Fruit fly (Drosophila melanogaster) ovary, adult (tissue): ENCODE measurements around the gene Rpp30.

ENCODE experiments used
- CG17801 ChIP-seq: fragments of 200-800 bp; optimal IDR thresholded peaks from 2 replicates; lab custom pipeline; 2019; ENCODE audit warnings: missing biosample characterization, mild to moderate bottlenecking, missing genetic modification characterization, moderate library complexity; ENCODE audit not compliant: partially characterized antibody

The Rpp30 gene

DNA sequence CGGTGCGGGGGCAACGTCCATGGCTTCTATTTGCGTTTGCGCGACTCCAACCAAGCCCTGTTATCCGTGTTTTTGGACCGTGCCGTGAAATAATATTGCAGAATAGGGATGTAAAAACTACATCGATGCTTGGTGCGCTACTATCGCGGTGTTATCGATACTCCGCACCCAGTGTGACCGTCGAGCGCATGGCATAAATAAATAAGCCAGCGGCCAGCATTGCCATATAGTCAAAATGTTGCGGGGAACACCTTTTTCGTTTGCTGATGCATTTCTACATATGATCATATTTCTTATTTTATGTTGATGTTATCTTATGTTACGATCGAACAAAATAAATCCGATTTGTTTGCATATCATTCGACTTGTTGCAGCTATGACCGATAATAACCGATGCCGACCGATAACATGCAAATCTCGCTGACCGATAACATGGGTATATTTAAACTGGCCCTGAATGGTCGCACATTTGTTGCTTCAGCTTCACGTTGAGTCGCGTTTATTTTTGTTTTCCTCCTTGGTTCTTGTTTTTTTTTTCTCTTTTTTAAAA is 25.0 kb upstream of the Rpp30 start, which contains the start of gene smo:
Gene smo, plus strand, starts transcription at position 461 of the 550 bp plus-strand sequence.
- no peak for TF ChIP-seq CG17801

- TF ChIP-seq CG17801 = peak; percentile 32
These were observed 21.4 kb upstream of the Rpp30 start, which contains the start of the genes mbm and CG11555 for dm6 chr2L:273603-274002. mbm (minus strand) TSS chr2L:273715. CG11555 (plus strand) TSS chr2L:273836.

- TF ChIP-seq CG17801 = peak; percentile 55
These were observed 19.4 kb upstream of the Rpp30 start, which contains the start of gene Dus1 for dm6 chr2L:271553-271952. Dus1 (minus strand) TSS chr2L:271744.

DNA sequence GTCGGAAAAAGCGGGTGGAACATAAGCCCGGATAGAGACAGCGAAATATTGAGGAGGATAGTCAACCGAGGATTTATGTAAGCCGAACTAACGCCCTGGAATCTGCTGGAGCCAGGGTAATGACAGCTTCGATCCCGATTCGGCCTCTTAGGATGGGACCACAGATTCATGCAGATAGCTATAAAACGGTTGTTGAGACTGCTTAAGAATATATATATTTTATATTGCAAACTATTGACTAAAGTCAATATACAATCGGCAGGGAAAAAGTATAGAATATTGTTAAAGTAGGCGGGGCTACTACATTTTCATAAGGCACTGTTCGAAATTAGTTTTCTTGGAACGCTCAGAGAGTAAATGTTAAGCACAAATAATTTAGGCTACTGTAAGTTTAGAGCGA is 16.6 kb upstream of the Rpp30 start, which contains the start of gene CG3345:
Gene CG3345, plus strand, starts transcription at position 301 of the 400 bp plus-strand sequence.
- TF ChIP-seq CG17801 = no peak

DNA sequence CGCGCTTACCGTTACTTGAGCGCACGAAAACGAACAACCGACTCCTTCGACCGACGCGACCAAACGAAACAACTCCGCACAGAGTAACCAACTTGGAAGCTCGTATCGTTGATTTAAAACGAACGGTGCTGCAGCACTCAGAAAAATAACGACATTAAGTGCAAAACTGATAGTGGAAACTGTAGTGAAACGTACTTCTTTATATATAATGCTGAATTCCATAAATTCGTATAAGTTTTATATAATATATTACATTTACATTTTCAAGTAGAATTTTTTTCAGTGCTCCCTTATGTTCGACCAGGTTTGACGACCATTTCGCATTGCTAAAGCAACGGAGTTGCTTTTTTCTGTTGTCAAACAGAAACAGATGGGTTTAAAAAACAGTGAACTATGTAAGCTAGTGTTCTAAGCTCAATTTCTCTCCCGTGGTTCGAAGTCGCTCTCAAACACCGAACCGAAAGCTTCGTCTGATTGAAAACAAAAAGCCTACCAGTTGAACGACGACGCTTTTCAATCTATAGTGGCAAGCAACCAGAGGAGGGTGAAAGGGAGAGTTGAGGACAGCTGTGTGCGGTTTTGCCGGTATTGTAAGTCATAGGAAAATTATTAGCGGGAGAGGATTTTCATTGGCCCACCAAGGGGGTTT is 15.4 kb upstream of the Rpp30 start, which contains the start of gene CG17075:
Gene CG17075, minus strand, starts transcription at position 65 of the 649 bp plus-strand sequence.
- TF ChIP-seq CG17801 = no peak

DNA sequence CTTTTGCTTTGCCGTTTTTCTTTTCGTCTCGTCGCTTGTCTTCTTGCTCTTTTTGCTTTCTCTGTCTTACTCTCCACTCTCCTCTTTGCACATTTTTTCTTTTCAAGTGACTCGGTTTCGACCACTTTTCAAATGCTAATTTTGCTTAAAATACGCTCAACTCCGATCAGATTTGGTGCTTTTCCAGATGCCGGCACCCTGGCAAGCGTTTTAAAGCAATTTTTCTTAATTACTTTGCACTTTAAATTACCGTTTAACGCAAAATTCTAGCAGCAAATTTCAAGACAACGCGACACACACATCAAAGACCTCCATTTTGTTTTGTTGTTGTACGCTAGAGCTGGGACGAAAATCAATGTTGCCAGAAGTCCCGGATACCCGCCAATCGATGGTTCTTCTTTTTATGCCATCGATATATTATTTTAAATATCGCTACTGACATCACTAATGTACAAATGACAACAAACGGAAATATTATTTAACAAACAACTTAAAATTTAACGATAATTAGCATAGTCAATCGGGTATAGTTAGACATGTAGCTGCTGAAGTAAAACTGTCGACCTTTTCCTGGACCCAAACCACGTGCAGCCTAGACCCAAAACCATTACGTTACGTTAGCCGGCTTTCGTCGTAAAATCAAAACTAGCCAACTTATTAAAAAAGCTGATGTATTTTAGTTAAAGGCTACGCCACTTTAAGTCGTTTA is 1.5 kb downstream of the Rpp30 start, which contains the start of gene kis:
Gene kis, minus strand, starts transcription at position 317 of the 709 bp plus-strand sequence.
- peak; percentile 75 for TF ChIP-seq CG17801

DNA sequence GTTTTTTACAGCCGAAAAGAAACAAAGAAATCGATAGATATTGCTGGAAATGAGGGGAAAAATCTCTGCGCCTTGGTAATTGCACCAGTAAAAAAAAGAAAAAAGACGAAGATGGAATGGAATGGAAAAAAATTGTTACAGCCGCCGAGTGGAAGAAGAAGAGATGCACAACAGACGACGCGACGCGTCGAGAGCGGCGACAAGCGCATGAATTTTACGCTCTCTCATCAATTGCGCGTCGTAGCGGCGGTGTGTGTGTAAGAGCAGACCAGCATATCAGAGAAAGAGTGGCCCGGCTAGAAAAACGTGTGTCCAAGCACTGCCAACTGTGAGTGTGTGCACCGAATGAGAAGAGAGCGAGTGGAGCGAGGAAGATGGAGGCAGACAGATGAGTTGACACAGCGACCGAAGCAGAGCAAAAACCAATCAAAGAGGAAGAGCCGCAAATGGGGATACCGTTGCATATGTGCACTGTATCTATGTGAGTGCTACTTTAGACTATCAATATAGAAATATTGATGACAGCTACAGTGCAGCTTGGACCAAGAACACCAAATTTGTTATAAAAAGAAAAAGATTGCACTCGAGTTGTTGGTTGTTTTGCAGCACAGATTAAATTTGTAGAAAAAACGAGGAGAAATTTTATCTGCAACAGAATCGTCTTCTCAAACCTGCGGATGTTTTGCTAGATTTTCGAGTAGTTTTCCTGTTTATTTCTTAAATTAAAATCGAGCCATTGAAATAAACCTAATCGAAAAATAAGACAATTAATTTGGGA is 2.9 kb downstream of the Rpp30 start:
- no peak for TF ChIP-seq CG17801

DNA sequence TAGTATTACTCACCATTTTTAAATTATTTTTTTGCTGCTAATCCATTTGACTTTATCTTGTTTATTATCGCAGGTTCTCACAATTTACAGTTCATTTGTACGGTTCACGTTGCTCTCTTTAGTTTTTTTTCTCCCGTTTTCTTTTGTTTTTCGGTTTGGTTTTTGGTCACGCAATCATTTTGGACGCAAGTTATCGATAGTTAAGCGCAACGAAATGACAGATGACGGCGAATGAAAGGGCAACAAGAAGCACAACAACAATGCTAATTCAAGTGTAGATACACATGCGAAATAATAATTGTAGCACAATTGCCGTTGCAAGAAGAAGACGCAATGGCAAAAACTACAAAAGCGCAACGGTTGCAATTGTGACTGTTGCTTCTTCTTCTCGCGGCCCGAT is 3.6 kb downstream of the Rpp30 start:
- TF ChIP-seq CG17801 = no peak

- no peak for TF ChIP-seq CG17801
These were observed 4.2 kb downstream of the Rpp30 start for dm6 chr2L:247845-248473.

- TF ChIP-seq CG17801 = no peak
These were observed 4.7 kb downstream of the Rpp30 start for dm6 chr2L:247432-247831.

dm6 chr2L:246656-247340 is 5.4 kb downstream of the Rpp30 start:
- peak; percentile 79 for TF ChIP-seq CG17801

dm6 chr2L:244559-244958 is 7.6 kb downstream of the Rpp30 start:
- TF ChIP-seq CG17801 = no peak

- TF ChIP-seq CG17801 = no peak
These were observed 8.4 kb downstream of the Rpp30 start for dm6 chr2L:243819-244218.

dm6 chr2L:243123-243522 is 9.1 kb downstream of the Rpp30 start:
- TF ChIP-seq CG17801 = no peak

dm6 chr2L:241415-241814 is 10.8 kb downstream of the Rpp30 start:
- TF ChIP-seq CG17801 = no peak
